Fruit fly (Drosophila melanogaster) whole organism, embryonic: Measurements from ENCODE around the gene CG43707.
A peak's percentile ranks its signal among the peaks of the same experiment; 100 is the strongest.

Source experiments
- Aef1 ChIP-seq: fragments of 200-800 bp; sonication (Bioruptor generic); IDR thresholded peaks from 3 replicates; pipeline ENCODE4 v1.3.6; 2022; ENCODE audit warnings: missing biosample characterization, missing genetic modification characterization
- Awh ChIP-seq: fragments of 200-800 bp; sonication (Bioruptor generic); IDR thresholded peaks from 2 replicates; pipeline ENCODE4, ENCODE4 v1.3.6; 2022; ENCODE audit warnings: missing biosample characterization, missing genetic modification characterization
- B-H1 ChIP-seq: fragments of 200-800 bp; sonication (Bioruptor generic); IDR thresholded peaks from 3 replicates; pipeline ENCODE4 v1.3.6; 2022; ENCODE audit warnings: missing biosample characterization, missing genetic modification characterization
- B-H2 ChIP-seq: fragments of 200-800 bp; sonication (Bioruptor generic); optimal IDR thresholded peaks from 2 replicates; lab custom pipeline; 2018; ENCODE audit warnings: missing biosample characterization, mild to moderate bottlenecking, missing genetic modification characterization
- CG10959 ChIP-seq: fragments of 200-800 bp; sonication (Bioruptor generic); IDR thresholded peaks from 2 replicates; pipeline ENCODE4 v1.3.6; 2022; ENCODE audit warnings: missing biosample characterization, missing genetic modification characterization
- CG11093 ChIP-seq: fragments of 200-800 bp; sonication (Bioruptor generic); IDR thresholded peaks from 3 replicates; pipeline ENCODE4 v1.3.6; 2022; ENCODE audit warnings: missing biosample characterization, missing genetic modification characterization
- CG11560 ChIP-seq: fragments of 200-800 bp; sonication (Bioruptor generic); IDR thresholded peaks from 3 replicates; pipeline ENCODE4 v1.3.6; 2022; ENCODE audit warnings: missing biosample characterization, missing genetic modification characterization
- CG11695 ChIP-seq: fragments of 200-800 bp; sonication (Bioruptor generic); IDR thresholded peaks from 3 replicates; pipeline ENCODE4 v1.3.6; 2022; ENCODE audit warnings: missing biosample characterization, missing genetic modification characterization
- CG12391 ChIP-seq: fragments of 200-800 bp; sonication (Bioruptor generic); optimal IDR thresholded peaks from 3 replicates; lab custom pipeline; 2018; ENCODE audit warnings: missing biosample characterization, mild to moderate bottlenecking, missing genetic modification characterization, moderate library complexity
- CG13424 ChIP-seq: fragments of 200-800 bp; sonication (Bioruptor generic); optimal IDR thresholded peaks from 2 replicates; lab custom pipeline; 2019; ENCODE audit warnings: missing biosample characterization, mild to moderate bottlenecking, missing genetic modification characterization, moderate library complexity
- CG14667 ChIP-seq: fragments of 200-800 bp; sonication (Bioruptor generic); IDR thresholded peaks from 2 replicates; pipeline ENCODE4 v1.3.6; 2022; ENCODE audit warnings: missing biosample characterization, missing genetic modification characterization
- CG17385 ChIP-seq: fragments of 200-800 bp; sonication (Bioruptor generic); optimal IDR thresholded peaks from 3 replicates; lab custom pipeline; 2018; ENCODE audit warnings: missing biosample characterization, mild to moderate bottlenecking, missing genetic modification characterization
- CG30403 ChIP-seq: fragments of 200-800 bp; sonication (Bioruptor generic); optimal IDR thresholded peaks from 3 replicates; lab custom pipeline; 2016; ENCODE audit warnings: missing biosample characterization, missing genetic modification characterization
- CG3163 ChIP-seq: fragments of 200-800 bp; sonication (Bioruptor generic); optimal IDR thresholded peaks from 3 replicates; lab custom pipeline; 2016; ENCODE audit warnings: missing biosample characterization, missing genetic modification characterization
- CG3407 ChIP-seq: fragments of 200-800 bp; sonication (Bioruptor generic); optimal IDR thresholded peaks from 2 replicates; lab custom pipeline; 2018; ENCODE audit warnings: missing biosample characterization, mild to moderate bottlenecking, missing genetic modification characterization
- CG34224 ChIP-seq: fragments of 200-800 bp; sonication (Bioruptor generic); IDR thresholded peaks from 3 replicates; pipeline ENCODE4 v1.3.6; 2022; ENCODE audit warnings: missing biosample characterization, missing genetic modification characterization; ENCODE audit not compliant: partially characterized antibody
- CG6689 ChIP-seq: fragments of 200-800 bp; sonication (Bioruptor generic); IDR thresholded peaks from 2 replicates; pipeline ENCODE4 v1.3.6; 2022; ENCODE audit warnings: missing biosample characterization, missing genetic modification characterization
- D19A ChIP-seq: fragments of 200-800 bp; optimal IDR thresholded peaks from 3 replicates; lab custom pipeline; 2019; ENCODE audit warnings: missing biosample characterization, mild to moderate bottlenecking, missing genetic modification characterization, moderate library complexity
- Dref ChIP-seq: fragments of 200-800 bp; sonication (Bioruptor generic); IDR thresholded peaks from 2 replicates; pipeline ENCODE4 v1.3.6; 2022; ENCODE audit warnings: missing biosample characterization, missing genetic modification characterization
- E2f1 ChIP-seq: fragments of 200-800 bp; sonication (Bioruptor generic); IDR thresholded peaks from 2 replicates; pipeline ENCODE4 v1.3.6; 2022; ENCODE audit warnings: missing biosample characterization, missing genetic modification characterization
- Fer3 ChIP-seq: fragments of 200-800 bp; sonication (Bioruptor generic); optimal IDR thresholded peaks from 2 replicates; lab custom pipeline; 2018; ENCODE audit warnings: missing biosample characterization, mild to moderate bottlenecking, missing genetic modification characterization, moderate library complexity
- H15 ChIP-seq: fragments of 200-800 bp; sonication (Bioruptor generic); IDR thresholded peaks from 3 replicates; pipeline ENCODE4 v1.3.6; 2022; ENCODE audit warnings: missing biosample characterization, missing genetic modification characterization
- Jarid2 ChIP-seq: fragments of 200-800 bp; sonication (Bioruptor generic); optimal IDR thresholded peaks from 3 replicates; lab custom pipeline; 2017; ENCODE audit warnings: mild to moderate bottlenecking, missing biosample characterization, missing genetic modification reagents, missing genetic modification characterization
- Med ChIP-seq: fragments of 200-800 bp; sonication (Bioruptor generic); peaks from one replicate; lab custom pipeline; 2016; ENCODE audit warnings: missing biosample characterization, missing genetic modification characterization, mild to moderate bottlenecking, inconsistent platforms, moderate library complexity
- Mes4 ChIP-seq: fragments of 200-800 bp; sonication (Bioruptor generic); optimal IDR thresholded peaks from 2 replicates; lab custom pipeline; 2016; ENCODE audit warnings: missing biosample characterization, missing genetic modification characterization
- NK7.1 ChIP-seq: fragments of 200-800 bp; sonication (Bioruptor generic); optimal IDR thresholded peaks from 3 replicates; lab custom pipeline; 2016; ENCODE audit warnings: missing biosample characterization, missing genetic modification characterization
- PHDP ChIP-seq: fragments of 200-800 bp; sonication (Bioruptor generic); optimal IDR thresholded peaks from 3 replicates; lab custom pipeline; 2018; ENCODE audit warnings: missing biosample characterization, mild to moderate bottlenecking, missing genetic modification characterization, moderate library complexity
- Ptx1 ChIP-seq: fragments of 200-800 bp; sonication (Bioruptor generic); IDR thresholded peaks from 2 replicates; pipeline ENCODE4 v1.3.6; 2022; ENCODE audit warnings: missing biosample characterization, missing genetic modification characterization
- Six4 ChIP-seq: fragments of 200-800 bp; sonication (Bioruptor generic); optimal IDR thresholded peaks from 2 replicates; lab custom pipeline; 2016; ENCODE audit warnings: missing biosample characterization, missing genetic modification characterization
- Sox102F ChIP-seq: fragments of 200-800 bp; sonication (Bioruptor generic); optimal IDR thresholded peaks from 2 replicates; lab custom pipeline; 2018; ENCODE audit warnings: missing biosample characterization, mild to moderate bottlenecking, missing genetic modification characterization, moderate library complexity
- ase ChIP-seq: fragments of 200-800 bp; sonication (Bioruptor generic); IDR thresholded peaks from 3 replicates; pipeline ENCODE4 v1.3.6; 2022; ENCODE audit warnings: missing biosample characterization, missing genetic modification characterization
- bowl ChIP-seq: fragments of 200-800 bp; sonication (Bioruptor generic); IDR thresholded peaks from 2 replicates; pipeline ENCODE4 v1.3.6; 2022; ENCODE audit warnings: missing biosample characterization, missing genetic modification characterization
- chinmo ChIP-seq: fragments of 200-800 bp; sonication (Bioruptor generic); IDR thresholded peaks from 4 replicates; pipeline ENCODE4 v1.3.6; 2022; ENCODE audit warnings: missing biosample characterization, missing genetic modification characterization; ENCODE audit not compliant: partially characterized antibody
- fd3F ChIP-seq: fragments of 200-800 bp; sonication (Bioruptor generic); optimal IDR thresholded peaks from 2 replicates; lab custom pipeline; 2018; ENCODE audit warnings: missing biosample characterization, mild to moderate bottlenecking, missing genetic modification characterization, moderate library complexity
- her ChIP-seq: fragments of 200-800 bp; sonication (Bioruptor generic); optimal IDR thresholded peaks from 2 replicates; lab custom pipeline; 2016; ENCODE audit warnings: missing biosample characterization, missing genetic modification characterization
- hkb ChIP-seq, 2 experiments: fragments of 200-800 bp in 1 of 2; fragments of >200 bp in 1 of 2; sonication (Bioruptor generic) in 1 of 2; IDR thresholded peaks in 1 of 2; optimal IDR thresholded peaks in 1 of 2; 2 replicates each; pipeline versions ENCODE4 v1.3.6 to Lab custom; 2017 to 2022; ENCODE audit warnings: missing biosample characterization in 1 of 2, missing genetic modification characterization in 1 of 2
- klu ChIP-seq: fragments of 200-800 bp; sonication (Bioruptor generic); IDR thresholded peaks from 2 replicates; pipeline ENCODE4 v1.3.6; 2022; ENCODE audit warnings: missing biosample characterization, missing genetic modification characterization
- lilli ChIP-seq: fragments of 200-800 bp; sonication (Bioruptor generic); optimal IDR thresholded peaks from 3 replicates; lab custom pipeline; 2016; ENCODE audit warnings: missing biosample characterization, missing genetic modification characterization
- luna ChIP-seq: fragments of 200-800 bp; sonication (Bioruptor generic); optimal IDR thresholded peaks from 2 replicates; lab custom pipeline; 2016; ENCODE audit warnings: missing biosample characterization, missing genetic modification characterization
- pan ChIP-seq, 4 experiments: fragments of >200 bp in 3 of 4; fragments of 200-800 bp in 1 of 4; sonication (Bioruptor generic) in 1 of 4; optimal IDR thresholded peaks in 3 of 4; IDR thresholded peaks in 1 of 4; 2 replicates each; pipeline versions ENCODE4 v1.3.6 to Lab custom; 2017 to 2022; ENCODE audit warnings: missing biosample characterization in 2 of 4, missing genetic modification characterization in 2 of 4, mixed read lengths in 1 of 4
- phol ChIP-seq: fragments of 200-800 bp; sonication (Bioruptor generic); optimal IDR thresholded peaks from 3 replicates; lab custom pipeline; 2018; ENCODE audit warnings: missing biosample characterization, mild to moderate bottlenecking, missing genetic modification characterization, moderate library complexity
- prd ChIP-seq, 3 experiments: fragments of >200 bp in 2 of 3; fragments of 200-800 bp in 1 of 3; sonication (Bioruptor generic) in 1 of 3; optimal IDR thresholded peaks in 2 of 3; IDR thresholded peaks in 1 of 3; 2 replicates in 2 of 3; 3 replicates in 1 of 3; pipeline versions ENCODE4 v1.3.6 to Lab custom; 2017 to 2022; ENCODE audit warnings: missing biosample characterization in 1 of 3, missing genetic modification characterization in 1 of 3
- row ChIP-seq: fragments of 200-800 bp; sonication (Bioruptor generic); IDR thresholded peaks from 3 replicates; pipeline ENCODE4 v1.3.6; 2022; ENCODE audit warnings: missing biosample characterization, missing genetic modification characterization
- sd ChIP-seq: fragments of 200-800 bp; sonication (Bioruptor generic); optimal IDR thresholded peaks from 3 replicates; lab custom pipeline; 2018; ENCODE audit warnings: missing biosample characterization, mild to moderate bottlenecking, missing genetic modification characterization, moderate library complexity
- sens ChIP-seq: fragments of 200-800 bp; sonication (Bioruptor generic); peaks from one replicate; lab custom pipeline; 2016; ENCODE audit warnings: missing biosample characterization, missing genetic modification characterization
- sqz ChIP-seq: fragments of 200-800 bp; sonication (Bioruptor generic); optimal IDR thresholded peaks from 3 replicates; lab custom pipeline; 2018; ENCODE audit warnings: missing biosample characterization, mild to moderate bottlenecking, missing genetic modification characterization
- tgo ChIP-seq: fragments of 200-800 bp; sonication (Bioruptor generic); IDR thresholded peaks from 3 replicates; pipeline ENCODE4 v1.3.6; 2022; ENCODE audit warnings: missing biosample characterization, missing genetic modification characterization
- zfh1 ChIP-seq: fragments of 200-800 bp; sonication (Bioruptor generic); IDR thresholded peaks from 3 replicates; pipeline ENCODE4 v1.3.6; 2022; ENCODE audit warnings: missing biosample characterization, missing genetic modification characterization

CG43707 gene

DNA sequence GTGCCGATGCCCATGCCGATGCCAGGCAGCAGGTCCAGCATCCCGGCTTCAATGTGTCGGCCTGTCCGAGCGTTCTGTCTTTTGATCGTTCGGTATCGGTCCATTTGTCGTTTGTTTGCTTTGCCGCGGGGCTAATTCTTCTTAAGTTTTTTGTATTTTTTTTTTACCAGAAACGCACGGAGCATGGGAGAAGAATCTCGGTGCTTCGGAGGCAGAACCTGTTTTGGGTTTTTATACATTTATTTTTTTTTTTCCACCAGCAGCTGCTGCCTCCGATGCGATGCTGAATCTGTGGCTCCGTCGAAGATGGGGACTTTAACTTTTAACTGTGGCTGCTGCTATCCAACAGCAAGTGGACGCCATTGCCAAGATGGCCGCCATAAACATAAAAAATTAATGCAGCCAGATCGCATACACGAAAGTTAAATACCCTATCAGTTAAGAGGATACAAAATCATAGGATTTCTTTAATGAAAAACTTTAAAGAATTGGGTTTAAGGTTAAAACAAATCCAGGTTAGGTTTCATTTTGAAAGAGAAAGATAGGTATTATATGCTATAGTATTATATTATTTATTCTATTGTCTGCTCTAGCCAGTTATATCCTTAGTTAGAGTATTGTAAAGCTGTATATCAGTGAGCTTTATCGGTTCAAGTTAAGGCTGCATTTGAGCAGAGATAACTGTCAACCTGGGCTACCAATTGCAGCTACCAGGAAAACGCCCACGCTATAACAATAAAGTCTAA lies 24.2 kb downstream of the CG43707 start (continued):
- TF ChIP-seq phol (peak; percentile 18), fd3F (no peak), Dref (no peak), hkb (optimal IDR thresholded peaks at IDR 0.05; lab: Kevin White, UChicago) (no peak), hkb (GFP tag; IDR thresholded peaks at IDR 0.05; lab: Robert Waterston, UW) (peak; percentile 61; the same call in 1 of the 2 replicates), B-H1 (0 out of 3 replicates have a peak, but pooled peaks have one; percentile 34), CG6689 (GFP tag; lab: Robert Waterston, UW) (peak; percentile 41), E2f1 (GFP tag; lab: Robert Waterston, UW) (peak; percentile 29; the same call in 1 of the 2 replicates), prd (optimal IDR thresholded peaks at IDR 0.05; lab: Kevin White, UChicago) (no peak), prd (GFP tag; IDR thresholded peaks at IDR 0.05; lab: Robert Waterston, UW) (peak; percentile 44; the same call in 1 of the 3 replicates), CG11560 (no peak), sqz (peak; percentile 83), pan (optimal IDR thresholded peaks at IDR 0.05; lab: Kevin White, UChicago) (no peak), pan (GFP tag; optimal IDR thresholded peaks at IDR 0.05 in 1 of 2, IDR thresholded peaks at IDR 0.05 in 1 of 2) (peak in 1 of 2 experiments; percentile 32), CG13424 (tag; lab: Kevin White, UChicago) (peak; percentile 11), B-H2 (GFP tag; lab: Kevin White, UChicago) (no peak), luna (GFP tag; lab: Kevin White, UChicago) (no peak), CG34224 (GFP tag; lab: Robert Waterston, UW) (no peak), PHDP (tag; lab: Kevin White, UChicago) (peak; percentile 45), Med (GFP tag; lab: Kevin White, UChicago) (peak; percentile 58), lilli (GFP tag; lab: Kevin White, UChicago) (no peak), Jarid2 (GFP tag; lab: Kevin White, UChicago) (no peak), bowl (GFP tag; lab: Robert Waterston, UW) (no peak), CG12391 (tag; lab: Kevin White, UChicago) (peak; percentile 21), Fer3 (no peak), CG3407 (GFP tag; lab: Kevin White, UChicago) (peak; percentile 6), CG11093 (GFP tag; lab: Robert Waterston, UW) (no peak), Awh (GFP tag; lab: Robert Waterston, UW) (0 out of 2 replicates have a peak, but pooled peaks have one; percentile 21), CG11695 (GFP tag; lab: Robert Waterston, UW) (0 out of 3 replicates have a peak, but pooled peaks have one; percentile 19), zfh1 (GFP tag; lab: Robert Waterston, UW) (no peak), Sox102F (GFP tag; lab: Kevin White, UChicago) (peak; percentile 43), tgo (GFP tag; lab: Robert Waterston, UW) (peak; percentile 36; the same call in 1 of the 3 replicates), ase (no peak), CG3163 (GFP tag; lab: Kevin White, UChicago) (no peak), CG14667 (0 out of 2 replicates have a peak, but pooled peaks have one; percentile 10), CG30403 (GFP tag; lab: Kevin White, UChicago) (peak; percentile 17), sens (GFP tag; lab: Kevin White, UChicago) (peak; percentile 70), H15 (0 out of 3 replicates have a peak, but pooled peaks have one; percentile 8), Mes4 (GFP tag; lab: Kevin White, UChicago) (no peak), Ptx1 (GFP tag; lab: Robert Waterston, UW) (peak; percentile 65), CG17385 (GFP tag; lab: Kevin White, UChicago) (peak; percentile 1), NK7.1 (GFP tag; lab: Kevin White, UChicago) (no peak), sd (tag; lab: Kevin White, UChicago) (no peak), D19A (tag; lab: Kevin White, UChicago) (peak; percentile 81), her (GFP tag; lab: Kevin White, UChicago) (no peak), Aef1 (GFP tag; lab: Robert Waterston, UW) (peak; percentile 41; the same call in 2 of the 3 replicates), klu (GFP tag; lab: Robert Waterston, UW) (no peak), CG10959 (GFP tag; lab: Robert Waterston, UW) (no peak), row (GFP tag; lab: Robert Waterston, UW) (peak; percentile 62), Six4 (GFP tag; lab: Kevin White, UChicago) (no peak), chinmo (GFP tag; lab: Robert Waterston, UW) (peak; percentile 79; the same call in 2 of the 4 replicates)
